Fruit fly (Drosophila melanogaster) whole organism, embryonic: Measurements from ENCODE around the gene CG10195.

Source experiments
- CG10267 ChIP-seq: fragments of 200-800 bp; sonication (Bioruptor generic); optimal IDR thresholded peaks from 2 replicates; lab custom pipeline; 2018; ENCODE audit warnings: missing biosample characterization, mild to moderate bottlenecking, missing genetic modification characterization, moderate library complexity
- CG11398 ChIP-seq: fragments of 200-800 bp; sonication (Bioruptor generic); optimal IDR thresholded peaks from 2 replicates; lab custom pipeline; 2016; ENCODE audit warnings: missing biosample characterization, missing genetic modification characterization
- CG11560 ChIP-seq: fragments of 200-800 bp; sonication (Bioruptor generic); IDR thresholded peaks from 3 replicates; pipeline ENCODE4 v1.3.6; 2022; ENCODE audit warnings: missing biosample characterization, missing genetic modification characterization
- CG12744 ChIP-seq: fragments of 200-800 bp; sonication (Bioruptor generic); optimal IDR thresholded peaks from 2 replicates; lab custom pipeline; 2016; ENCODE audit warnings: missing biosample characterization, missing genetic modification characterization
- CG14860 ChIP-seq: fragments of 200-800 bp; sonication (Bioruptor generic); IDR thresholded peaks from 3 replicates; pipeline ENCODE4 v1.3.6; 2022; ENCODE audit warnings: missing biosample characterization, missing genetic modification characterization; ENCODE audit not compliant: partially characterized antibody
- CG1529 ChIP-seq: fragments of 200-800 bp; sonication (Bioruptor generic); optimal IDR thresholded peaks from 3 replicates; lab custom pipeline; 2018; ENCODE audit warnings: missing biosample characterization, missing genetic modification characterization
- CG16815 ChIP-seq: fragments of 200-800 bp; sonication (Bioruptor generic); optimal IDR thresholded peaks from 3 replicates; lab custom pipeline; 2017; ENCODE audit warnings: missing biosample characterization, mild to moderate bottlenecking, missing genetic modification characterization
- CG17912 ChIP-seq: fragments of 200-800 bp; sonication (Bioruptor generic); optimal IDR thresholded peaks from 2 replicates; lab custom pipeline; 2018; ENCODE audit warnings: missing biosample characterization, mild to moderate bottlenecking, missing genetic modification characterization
- CG18476 ChIP-seq: fragments of 200-800 bp; sonication (Bioruptor generic); optimal IDR thresholded peaks from 2 replicates; lab custom pipeline; 2016; ENCODE audit warnings: missing biosample characterization, mild to moderate bottlenecking, missing genetic modification characterization
- CG30403 ChIP-seq: fragments of 200-800 bp; sonication (Bioruptor generic); optimal IDR thresholded peaks from 3 replicates; lab custom pipeline; 2016; ENCODE audit warnings: missing biosample characterization, missing genetic modification characterization
- CG31388 ChIP-seq: fragments of 200-800 bp; sonication (Bioruptor generic); optimal IDR thresholded peaks from 2 replicates; lab custom pipeline; 2016; ENCODE audit warnings: missing biosample characterization, missing genetic modification characterization
- CG42726 ChIP-seq: fragments of 200-800 bp; sonication (Bioruptor generic); IDR thresholded peaks from 2 replicates; pipeline ENCODE4 v1.3.6; 2022; ENCODE audit warnings: missing biosample characterization, missing genetic modification characterization; ENCODE audit not compliant: partially characterized antibody
- CG4854 ChIP-seq: fragments of 200-800 bp; sonication (Bioruptor generic); optimal IDR thresholded peaks from 2 replicates; lab custom pipeline; 2016; ENCODE audit warnings: missing biosample characterization, missing genetic modification characterization, inconsistent platforms
- CG9797 ChIP-seq: fragments of 200-800 bp; sonication (Bioruptor generic); optimal IDR thresholded peaks from 3 replicates; lab custom pipeline; 2018; ENCODE audit warnings: missing biosample characterization, mild to moderate bottlenecking, missing genetic modification characterization
- Camta ChIP-seq: fragments of 200-800 bp; sonication (Bioruptor generic); optimal IDR thresholded peaks from 2 replicates; lab custom pipeline; 2016; ENCODE audit warnings: missing biosample characterization, missing genetic modification characterization
- D19A ChIP-seq: fragments of 200-800 bp; optimal IDR thresholded peaks from 3 replicates; lab custom pipeline; 2019; ENCODE audit warnings: missing biosample characterization, mild to moderate bottlenecking, missing genetic modification characterization, moderate library complexity
- Dfd ChIP-seq, 2 experiments: fragments of >200 bp; optimal IDR thresholded peaks; 2 replicates each; lab custom pipeline; 2017; ENCODE audit warnings: missing biosample characterization in 2 of 2, missing genetic modification characterization in 2 of 2
- Ets65A ChIP-seq: fragments of 200-800 bp; sonication (Bioruptor generic); peaks from one replicate; lab custom pipeline; 2016; ENCODE audit warnings: missing biosample characterization, missing genetic modification characterization
- Hr78 ChIP-seq, 2 experiments: fragments of 200-800 bp in 1 of 2; fragments of >200 bp in 1 of 2; sonication (Bioruptor generic) in 1 of 2; optimal IDR thresholded peaks; 2 replicates each; lab custom pipeline; 2017 to 2019; ENCODE audit warnings: missing biosample characterization in 2 of 2, missing genetic modification characterization in 2 of 2, mild to moderate bottlenecking in 1 of 2, moderate library complexity in 1 of 2
- Kr ChIP-seq: fragments of 200-800 bp; sonication (Bioruptor generic); optimal IDR thresholded peaks from 2 replicates; lab custom pipeline; 2017; ENCODE audit warnings: missing biosample characterization, mild to moderate bottlenecking, missing genetic modification characterization
- Max ChIP-seq: fragments of 200-800 bp; sonication (Bioruptor generic); optimal IDR thresholded peaks from 2 replicates; lab custom pipeline; 2016; ENCODE audit warnings: missing biosample characterization, mild to moderate bottlenecking, missing genetic modification characterization
- Med ChIP-seq: fragments of 200-800 bp; sonication (Bioruptor generic); peaks from one replicate; lab custom pipeline; 2016; ENCODE audit warnings: missing biosample characterization, missing genetic modification characterization, mild to moderate bottlenecking, inconsistent platforms, moderate library complexity
- Mrtf ChIP-seq: fragments of 200-800 bp; sonication (Bioruptor generic); IDR thresholded peaks from 3 replicates; pipeline ENCODE4 v1.3.6; 2022; ENCODE audit warnings: missing biosample characterization, missing genetic modification characterization
- Pdp1 ChIP-seq, 2 experiments: fragments of 200-800 bp; sonication (Bioruptor generic); optimal IDR thresholded peaks; 3 replicates each; lab custom pipeline; 2016; ENCODE audit warnings: missing biosample characterization in 2 of 2, missing genetic modification characterization in 2 of 2, mild to moderate bottlenecking in 1 of 2, moderate library complexity in 1 of 2
- YL-1 ChIP-seq: fragments of 200-800 bp; sonication (Bioruptor generic); optimal IDR thresholded peaks from 3 replicates; lab custom pipeline; 2017; ENCODE audit warnings: missing biosample characterization, mild to moderate bottlenecking, missing genetic modification characterization
- bab2 ChIP-seq: fragments of 200-800 bp; sonication (Bioruptor generic); optimal IDR thresholded peaks from 2 replicates; lab custom pipeline; 2016; ENCODE audit warnings: missing biosample characterization, missing genetic modification characterization
- chinmo ChIP-seq: fragments of 200-800 bp; sonication (Bioruptor generic); IDR thresholded peaks from 4 replicates; pipeline ENCODE4 v1.3.6; 2022; ENCODE audit warnings: missing biosample characterization, missing genetic modification characterization; ENCODE audit not compliant: partially characterized antibody
- da ChIP-seq: fragments of 200-800 bp; sonication (Bioruptor generic); optimal IDR thresholded peaks from 2 replicates; lab custom pipeline; 2016; ENCODE audit warnings: missing biosample characterization, missing genetic modification characterization
- h ChIP-seq: fragments of >200 bp; optimal IDR thresholded peaks from 2 replicates; lab custom pipeline; 2017
- inv ChIP-seq: fragments of 200-800 bp; sonication (Bioruptor generic); IDR thresholded peaks from 2 replicates; pipeline ENCODE4 v1.3.6; 2022; ENCODE audit warnings: missing biosample characterization, missing genetic modification characterization; ENCODE audit not compliant: partially characterized antibody
- jigr1 ChIP-seq: fragments of 200-800 bp; sonication (Bioruptor generic); IDR thresholded peaks from 3 replicates; pipeline ENCODE4 v1.3.6; 2022; ENCODE audit warnings: missing biosample characterization, missing genetic modification characterization
- maf-S ChIP-seq: fragments of 200-800 bp; sonication (Bioruptor generic); optimal IDR thresholded peaks from 2 replicates; lab custom pipeline; 2016; ENCODE audit warnings: missing biosample characterization, missing genetic modification characterization
- nerfin-2 ChIP-seq: fragments of 200-800 bp; sonication (Bioruptor generic); IDR thresholded peaks from 2 replicates; pipeline ENCODE4 v1.3.6; 2022; ENCODE audit warnings: missing biosample characterization, missing genetic modification characterization; ENCODE audit not compliant: partially characterized antibody
- nom ChIP-seq: fragments of 200-800 bp; sonication (Bioruptor generic); optimal IDR thresholded peaks from 2 replicates; lab custom pipeline; 2017; ENCODE audit warnings: missing biosample characterization, missing genetic modification characterization, mild to moderate bottlenecking, moderate library complexity, missing genetic modification reagents
- odd ChIP-seq: fragments of 200-800 bp; sonication (Bioruptor generic); optimal IDR thresholded peaks from 2 replicates; lab custom pipeline; 2017; ENCODE audit warnings: missing biosample characterization, mild to moderate bottlenecking, missing genetic modification characterization
- pfk ChIP-seq: fragments of 200-800 bp; sonication (Bioruptor generic); optimal IDR thresholded peaks from 2 replicates; lab custom pipeline; 2018; ENCODE audit warnings: missing biosample characterization, mild to moderate bottlenecking, missing genetic modification characterization, moderate library complexity
- psq ChIP-seq: fragments of 200-800 bp; sonication (Bioruptor generic); optimal IDR thresholded peaks from 2 replicates; lab custom pipeline; 2017; ENCODE audit warnings: missing biosample characterization, missing genetic modification characterization
- sens ChIP-seq: fragments of 200-800 bp; sonication (Bioruptor generic); peaks from one replicate; lab custom pipeline; 2016; ENCODE audit warnings: missing biosample characterization, missing genetic modification characterization
- sug ChIP-seq: fragments of 200-800 bp; optimal IDR thresholded peaks from 2 replicates; lab custom pipeline; 2019; ENCODE audit warnings: missing biosample characterization, mild to moderate bottlenecking, missing genetic modification characterization, moderate library complexity
- vnd ChIP-seq: fragments of 200-800 bp; sonication (Bioruptor generic); IDR thresholded peaks from 3 replicates; pipeline ENCODE4 v1.3.6; 2022; ENCODE audit warnings: missing biosample characterization, missing genetic modification characterization; ENCODE audit not compliant: partially characterized antibody
- zen ChIP-seq: fragments of 200-800 bp; sonication (Bioruptor generic); optimal IDR thresholded peaks from 3 replicates; lab custom pipeline; 2018; ENCODE audit warnings: missing biosample characterization, mild to moderate bottlenecking, missing genetic modification characterization, moderate library complexity

Gene CG10195

dm6 chr2L:19457890-19458580, 26.5 kb downstream of the CG10195 start (continued):
- TF ChIP-seq zen (tag; lab: Kevin White, UChicago): peak; percentile 47
- TF ChIP-seq CG31388 (GFP tag; lab: Kevin White, UChicago): no peak
- no peak for TF ChIP-seq Kr (GFP tag; lab: Kevin White, UChicago)
- TF ChIP-seq odd (GFP tag; lab: Kevin White, UChicago): no peak
- TF ChIP-seq CG16815 (GFP tag; lab: Kevin White, UChicago): no peak
- TF ChIP-seq, all 482 proteins: peak for 21

- TF ChIP-seq CG17912 (no peak), inv (no peak), Pdp1 (GFP tag; optimal IDR thresholded peaks at IDR 0.05; lab: Kevin White, UChicago) (peak in 1 of 2 experiments; percentile 6)
Observed at dm6 chr2L:19455723-19456122, 28.8 kb downstream of the CG10195 start.

dm6 chr2L:19455209-19455608, 29.3 kb downstream of the CG10195 start:
- TF ChIP-seq CG12744: no peak
- no peak for TF ChIP-seq Mrtf (GFP tag; lab: Robert Waterston, UW)
- no peak for TF ChIP-seq CG4854 (GFP tag; lab: Kevin White, UChicago)
- TF ChIP-seq Med (GFP tag; lab: Kevin White, UChicago): peak; percentile 1
- peak in 1 of 2 experiments; percentile 69 for TF ChIP-seq Hr78 (GFP tag; optimal IDR thresholded peaks at IDR 0.05; lab: Kevin White, UChicago)
- 0 out of 2 replicates have a peak, but pooled peaks have one; percentile 23 for TF ChIP-seq nerfin-2 (GFP tag; lab: Robert Waterston, UW)
- TF ChIP-seq CG10267: no peak
- peak; percentile 6 for TF ChIP-seq sug
- TF ChIP-seq CG42726 (GFP tag; lab: Robert Waterston, UW): no peak
- TF ChIP-seq jigr1 (GFP tag; lab: Robert Waterston, UW): no peak
- no peak for TF ChIP-seq CG30403 (GFP tag; lab: Kevin White, UChicago)

- TF ChIP-seq CG9797 (GFP tag; lab: Kevin White, UChicago): no peak
- TF ChIP-seq nom (GFP tag; lab: Kevin White, UChicago): peak; percentile 15
- 0 out of 4 replicates have a peak, but pooled peaks have one; percentile 45 for TF ChIP-seq chinmo (GFP tag; lab: Robert Waterston, UW)
- TF ChIP-seq Camta (GFP tag; lab: Kevin White, UChicago): no peak
- peak; percentile 23 for TF ChIP-seq sens (GFP tag; lab: Kevin White, UChicago)
- TF ChIP-seq h (lab: Kevin White, UChicago): no peak
- peak; percentile 89 for TF ChIP-seq D19A (tag; lab: Kevin White, UChicago)
Observed at dm6 chr2L:19454070-19454751, 30.3 kb downstream of the CG10195 start, which contains the start of gene CG10026. Gene CG10026 (plus strand): TSS chr2L:19454256.

- TF ChIP-seq CG1529 (GFP tag; lab: Kevin White, UChicago) (no peak), bab2 (GFP tag; lab: Kevin White, UChicago) (no peak), da (no peak), CG11560 (tag; lab: Robert Waterston, UW) (peak; percentile 79; the same call in 2 of the 3 replicates), CG10267 (peak; percentile 90), Dfd (GFP tag; optimal IDR thresholded peaks at IDR 0.05; lab: Kevin White, UChicago) (no peak), CG18476 (GFP tag; lab: Kevin White, UChicago) (no peak), pfk (GFP tag; lab: Kevin White, UChicago) (no peak), Ets65A (GFP tag; lab: Kevin White, UChicago) (peak; percentile 92), sug (peak; percentile 38), psq (GFP tag; lab: Kevin White, UChicago) (no peak), CG42726 (GFP tag; lab: Robert Waterston, UW) (peak; percentile 83), vnd (GFP tag; lab: Robert Waterston, UW) (peak; percentile 77), CG14860 (GFP tag; lab: Robert Waterston, UW) (peak; percentile 77), CG11398 (GFP tag; lab: Kevin White, UChicago) (no peak), Max (peak; percentile 31), maf-S (GFP tag; lab: Kevin White, UChicago) (peak; percentile 64), YL-1 (GFP tag; lab: Kevin White, UChicago) (no peak)
Observed at dm6 chr2L:19453381-19453780, 31.1 kb downstream of the CG10195 start, which contains the start of gene Top2. Gene Top2 (minus strand): TSS chr2L:19453490.
